Worm (Caenorhabditis elegans) whole organism, L3 larva: ENCODE data around the gene srp-7.

Source experiments
- R02D3.7 ChIP-seq: fragments of 150-350 bp; optimal IDR thresholded peaks from 2 replicates; lab custom pipeline; 2014; ENCODE audit warnings: missing biosample characterization, missing genetic modification characterization
- ZK546.5 ChIP-seq: sonication (generic microtip); optimal IDR thresholded peaks from 2 replicates; lab custom pipeline; 2017; ENCODE audit warnings: missing biosample characterization, missing genetic modification characterization
- aly-2 ChIP-seq: fragments of 150-350 bp; optimal IDR thresholded peaks from 2 replicates; lab custom pipeline; 2014; ENCODE audit warnings: missing biosample characterization, missing genetic modification characterization
- ama-1 ChIP-seq: fragments of 150-350 bp; optimal IDR thresholded peaks from 2 replicates; lab custom pipeline; 2018
- ceh-28 ChIP-seq: fragments of 150-350 bp; optimal IDR thresholded peaks from 2 replicates; lab custom pipeline; 2014; ENCODE audit warnings: missing biosample characterization, missing genetic modification reagents, missing genetic modification characterization
- ceh-9 ChIP-seq: sonication (generic microtip); optimal IDR thresholded peaks from 2 replicates; lab custom pipeline; 2018; ENCODE audit warnings: missing biosample characterization, missing genetic modification characterization
- daf-12 ChIP-seq: fragments of 150-350 bp; optimal IDR thresholded peaks from 2 replicates; lab custom pipeline; 2014; ENCODE audit warnings: missing biosample characterization, missing genetic modification reagents, missing genetic modification characterization
- egl-5 ChIP-seq: fragments of 150-350 bp; optimal IDR thresholded peaks from 2 replicates; lab custom pipeline; 2017; ENCODE audit warnings: missing biosample characterization, missing genetic modification reagents, missing genetic modification characterization, inconsistent platforms
- elt-1 ChIP-seq: fragments of 150-350 bp; optimal IDR thresholded peaks from 2 replicates; lab custom pipeline; 2014; ENCODE audit warnings: missing biosample characterization, missing genetic modification characterization
- elt-2 ChIP-seq: sonication (generic microtip); optimal IDR thresholded peaks from 2 replicates; lab custom pipeline; 2016; ENCODE audit warnings: missing genetic modification reagents, mild to moderate bottlenecking, missing genetic modification characterization, missing compliant biosample characterization
- elt-3 ChIP-seq, 3 experiments: fragments of 150-350 bp in 1 of 3; sonication (generic microtip) in 2 of 3; optimal IDR thresholded peaks; 2 replicates in 2 of 3; 4 replicates in 1 of 3; lab custom pipeline; 2014 to 2017; ENCODE audit warnings: missing biosample characterization in 3 of 3, missing genetic modification characterization in 3 of 3
- eor-1 ChIP-seq, 2 experiments: fragments of 150-350 bp; optimal IDR thresholded peaks; 2 replicates each; lab custom pipeline; 2014 to 2018; ENCODE audit warnings: missing biosample characterization in 2 of 2, missing genetic modification characterization in 2 of 2
- fkh-2 ChIP-seq: fragments of 150-350 bp; optimal IDR thresholded peaks from 2 replicates; lab custom pipeline; 2014; ENCODE audit warnings: missing biosample characterization, missing genetic modification reagents, missing genetic modification characterization
- lin-15B ChIP-seq: fragments of 150-350 bp; optimal IDR thresholded peaks from 2 replicates; lab custom pipeline; 2014; ENCODE audit warnings: missing biosample characterization, missing genetic modification characterization
- lin-39 ChIP-seq: fragments of 150-350 bp; optimal IDR thresholded peaks from 2 replicates; lab custom pipeline; 2018; ENCODE audit warnings: missing biosample characterization, missing genetic modification reagents, missing genetic modification characterization
- lsy-12 ChIP-seq: sonication (generic microtip); optimal IDR thresholded peaks from 2 replicates; lab custom pipeline; 2016; ENCODE audit warnings: mild to moderate bottlenecking, missing genetic modification characterization, missing compliant biosample characterization
- mdl-1 ChIP-seq: fragments of 150-350 bp; optimal IDR thresholded peaks from 2 replicates; lab custom pipeline; 2014; ENCODE audit warnings: missing biosample characterization, missing genetic modification characterization
- nfya-1 ChIP-seq: sonication (generic microtip); optimal IDR thresholded peaks from 2 replicates; lab custom pipeline; 2017; ENCODE audit warnings: missing genetic modification characterization, mild to moderate bottlenecking, missing compliant biosample characterization, antibody characterized with exemption, moderate library complexity; ENCODE audit not compliant: insufficient read depth
- nhr-11 ChIP-seq: fragments of 150-350 bp; optimal IDR thresholded peaks from 2 replicates; lab custom pipeline; 2014; ENCODE audit warnings: missing biosample characterization, missing genetic modification characterization
- nhr-23 ChIP-seq: fragments of 150-350 bp; optimal IDR thresholded peaks from 2 replicates; lab custom pipeline; 2014; ENCODE audit warnings: missing biosample characterization, missing genetic modification reagents, missing genetic modification characterization
- nhr-25 ChIP-seq: sonication (generic microtip); optimal IDR thresholded peaks from 2 replicates; lab custom pipeline; 2017; ENCODE audit warnings: missing biosample characterization, missing genetic modification characterization
- nhr-28 ChIP-seq: fragments of 150-350 bp; optimal IDR thresholded peaks from 2 replicates; lab custom pipeline; 2014; ENCODE audit warnings: missing biosample characterization, missing genetic modification characterization
- nhr-43 ChIP-seq: sonication (generic microtip); optimal IDR thresholded peaks from 2 replicates; lab custom pipeline; 2016; ENCODE audit warnings: mild to moderate bottlenecking, missing genetic modification characterization, missing compliant biosample characterization; ENCODE audit not compliant: poor library complexity, severe bottlenecking
- nhr-67 ChIP-seq: fragments of 150-350 bp; optimal IDR thresholded peaks from 2 replicates; lab custom pipeline; 2014; ENCODE audit warnings: missing biosample characterization, missing genetic modification characterization
- nhr-76 ChIP-seq: fragments of 150-350 bp; sonication (generic microtip); optimal IDR thresholded peaks from 5 replicates; lab custom pipeline; 2014; ENCODE audit warnings: missing biosample characterization, missing genetic modification characterization
- nhr-77 ChIP-seq: fragments of 150-350 bp; optimal IDR thresholded peaks from 2 replicates; lab custom pipeline; 2014; ENCODE audit warnings: missing biosample characterization, missing genetic modification characterization
- pha-4 ChIP-seq: fragments of 150-350 bp; optimal IDR thresholded peaks from 2 replicates; lab custom pipeline; 2014; ENCODE audit warnings: missing biosample characterization, missing genetic modification reagents, missing genetic modification characterization
- pqm-1 ChIP-seq: fragments of 150-350 bp; optimal IDR thresholded peaks from 2 replicates; lab custom pipeline; 2017; ENCODE audit warnings: missing biosample characterization, missing genetic modification characterization, inconsistent platforms
- sea-2 ChIP-seq: fragments of 150-350 bp; sonication (generic microtip); optimal IDR thresholded peaks from 4 replicates; lab custom pipeline; 2014; ENCODE audit warnings: missing biosample characterization, missing genetic modification reagents, missing genetic modification characterization
- skn-1 ChIP-seq: fragments of 150-350 bp; optimal IDR thresholded peaks from 2 replicates; lab custom pipeline; 2014; ENCODE audit warnings: missing biosample characterization, missing genetic modification characterization
- tbx-2 ChIP-seq: sonication (generic microtip); optimal IDR thresholded peaks from 2 replicates; lab custom pipeline; 2016; ENCODE audit warnings: mild to moderate bottlenecking, missing genetic modification characterization, missing compliant biosample characterization
- unc-62 ChIP-seq: fragments of 150-350 bp; sonication (generic microtip); optimal IDR thresholded peaks from 4 replicates; lab custom pipeline; 2014; ENCODE audit warnings: missing biosample characterization, missing genetic modification reagents, missing genetic modification characterization
- ztf-11 ChIP-seq: fragments of 150-350 bp; optimal IDR thresholded peaks from 2 replicates; lab custom pipeline; 2014; ENCODE audit warnings: missing biosample characterization, missing genetic modification characterization
- ztf-4 ChIP-seq: fragments of 150-350 bp; optimal IDR thresholded peaks from 2 replicates; lab custom pipeline; 2014; ENCODE audit warnings: missing biosample characterization, missing genetic modification characterization

Gene srp-7

DNA sequence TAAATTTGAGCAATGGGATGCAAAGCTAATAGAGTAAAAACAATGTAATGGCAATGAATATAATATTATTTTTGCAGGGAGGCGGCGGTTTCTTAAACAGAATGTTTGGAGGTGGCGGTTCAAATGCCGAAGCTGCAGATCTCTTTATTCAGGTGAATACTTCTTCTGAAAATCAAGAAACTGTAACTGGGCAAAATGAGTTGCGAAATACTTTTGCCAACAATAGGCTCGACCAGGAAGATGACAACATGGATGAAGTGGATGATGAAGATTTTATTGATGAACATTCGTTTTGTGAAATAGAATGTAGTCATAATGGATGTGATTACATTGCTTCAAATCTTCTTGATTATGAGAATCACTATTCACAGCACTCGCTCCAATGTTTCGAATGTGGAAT lies 48.1 kb upstream of the srp-7 start:
- TF ChIP-seq skn-1 (tag; lab: Kevin White, UChicago) = no peak
- TF ChIP-seq pqm-1 (tag; lab: Kevin White, UChicago) = no peak
- no peak for TF ChIP-seq pha-4
- TF ChIP-seq nhr-43 (tag; lab: Kevin White, UChicago) = no peak
- TF ChIP-seq elt-3 (tag; optimal IDR thresholded peaks at IDR 0.05; lab: Kevin White, UChicago) = no peak
- no peak for TF ChIP-seq nhr-25

DNA sequence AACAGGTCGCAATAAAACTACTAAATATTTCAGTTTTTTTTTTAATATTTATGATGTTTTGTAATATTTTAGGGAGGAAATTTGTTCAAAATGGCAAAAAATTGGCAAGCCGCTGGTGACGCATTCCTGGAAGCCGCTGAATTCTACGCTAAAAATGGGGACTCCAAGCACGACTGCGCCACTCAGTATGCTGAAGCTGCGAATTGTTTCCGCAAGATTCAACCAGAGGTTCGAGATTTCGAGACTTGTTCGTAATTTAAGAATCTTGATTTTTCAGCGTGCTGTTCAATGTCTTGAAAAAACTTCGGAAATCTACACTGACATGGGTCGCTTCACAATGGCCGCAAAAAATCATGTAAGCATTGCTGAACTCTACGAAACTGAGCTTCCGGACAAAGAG lies 47.3 kb upstream of the srp-7 start:
- TF ChIP-seq ama-1 (lab: Kevin White, UChicago) (peak; percentile 65), nhr-23 (tag; lab: Kevin White, UChicago) (no peak), sea-2 (no peak), R02D3.7 (tag; lab: Kevin White, UChicago) (no peak), tbx-2 (tag; lab: Kevin White, UChicago) (no peak), ceh-28 (tag; lab: Kevin White, UChicago) (no peak)

DNA sequence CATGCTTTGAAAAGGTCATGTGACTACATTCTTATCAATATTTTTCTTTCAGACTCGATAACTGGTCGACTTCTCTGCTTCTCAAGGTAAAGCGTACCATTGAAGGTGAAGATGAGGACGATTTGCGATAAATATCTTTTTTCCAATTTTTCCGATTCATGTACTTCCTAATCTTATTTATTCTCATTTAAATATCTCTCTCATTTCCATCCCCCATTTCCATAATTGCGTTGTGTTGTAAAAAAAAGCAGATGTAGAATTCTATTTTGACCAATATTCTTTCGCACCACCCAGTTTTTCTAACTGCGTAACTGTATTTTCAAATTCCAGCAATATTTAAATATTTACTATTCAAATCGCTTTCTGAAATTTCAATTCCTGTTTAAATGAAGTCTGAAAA lies 46.0 kb upstream of the srp-7 start, which contains the start of gene D1014.4:
D1014.4 (plus strand) TSS at position 301 of the 400 bp plus-strand sequence.
- no peak for TF ChIP-seq nfya-1 (tag; lab: Kevin White, UChicago)
- TF ChIP-seq elt-2 (tag; lab: Kevin White, UChicago) = peak; percentile 34
- no peak for TF ChIP-seq ztf-4

DNA sequence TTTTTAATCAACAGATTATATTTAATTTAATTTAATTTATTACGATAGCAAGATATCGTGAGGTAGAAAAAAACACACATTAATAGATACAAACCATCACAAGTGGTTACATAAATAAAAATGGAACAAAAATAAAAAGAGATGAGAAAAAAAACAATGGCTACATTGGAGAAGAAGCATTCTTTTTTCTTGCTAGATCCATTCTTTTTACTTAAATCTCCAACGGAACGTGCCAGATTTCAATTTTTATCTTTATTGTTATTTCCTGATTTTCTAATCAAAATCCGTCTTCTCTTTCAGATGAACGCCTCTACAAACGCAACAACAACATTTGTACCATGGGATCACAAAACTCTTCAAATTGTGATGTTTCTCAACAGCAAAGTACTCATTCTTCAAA lies 35.3 kb upstream of the srp-7 start, which contains the start of gene D1014.2:
D1014.2 (plus strand) TSS at position 301 of the 400 bp plus-strand sequence.
- TF ChIP-seq skn-1 (tag; lab: Kevin White, UChicago) (no peak), elt-1 (tag; lab: Kevin White, UChicago) (no peak), nhr-28 (tag; lab: Kevin White, UChicago) (no peak), ztf-11 (tag; lab: Kevin White, UChicago) (no peak), tbx-2 (tag; lab: Kevin White, UChicago) (no peak), nhr-11 (no peak), daf-12 (tag; lab: Kevin White, UChicago) (no peak), lsy-12 (tag; lab: Kevin White, UChicago) (no peak), lin-15B (tag; lab: Kevin White, UChicago) (no peak), unc-62 (GFP tag; lab: Kevin White, UChicago) (no peak), nhr-77 (tag; lab: Kevin White, UChicago) (no peak), nhr-67 (tag; lab: Kevin White, UChicago) (no peak), elt-3 (tag; optimal IDR thresholded peaks at IDR 0.05; lab: Kevin White, UChicago) (no peak), lin-39 (tag; lab: Kevin White, UChicago) (no peak), aly-2 (tag; lab: Kevin White, UChicago) (no peak), eor-1 (tag; optimal IDR thresholded peaks at IDR 0.05; lab: Kevin White, UChicago) (no peak), ama-1 (lab: Kevin White, UChicago) (no peak), pqm-1 (tag; lab: Kevin White, UChicago) (no peak)

DNA sequence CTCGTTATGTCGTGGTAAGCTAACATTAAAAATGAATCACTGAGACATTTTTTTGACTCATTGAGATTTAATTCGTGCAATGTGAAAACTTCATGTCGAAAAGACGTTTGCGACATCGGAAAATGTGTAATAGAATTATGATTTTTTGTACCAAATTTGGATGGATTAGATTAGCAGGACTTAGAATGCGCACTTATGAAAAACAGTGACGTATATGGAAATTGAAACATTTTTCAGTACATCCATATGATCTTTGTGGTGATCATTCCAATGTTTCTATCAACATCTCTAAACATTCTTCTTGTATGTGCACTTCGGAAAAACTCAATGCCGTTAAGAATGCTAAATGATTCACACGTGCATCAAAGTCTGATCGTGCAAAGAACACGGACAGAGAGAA lies 34.4 kb upstream of the srp-7 start:
- no peak for TF ChIP-seq pqm-1 (tag; lab: Kevin White, UChicago)
- TF ChIP-seq, all 47 proteins: peak for 0

DNA sequence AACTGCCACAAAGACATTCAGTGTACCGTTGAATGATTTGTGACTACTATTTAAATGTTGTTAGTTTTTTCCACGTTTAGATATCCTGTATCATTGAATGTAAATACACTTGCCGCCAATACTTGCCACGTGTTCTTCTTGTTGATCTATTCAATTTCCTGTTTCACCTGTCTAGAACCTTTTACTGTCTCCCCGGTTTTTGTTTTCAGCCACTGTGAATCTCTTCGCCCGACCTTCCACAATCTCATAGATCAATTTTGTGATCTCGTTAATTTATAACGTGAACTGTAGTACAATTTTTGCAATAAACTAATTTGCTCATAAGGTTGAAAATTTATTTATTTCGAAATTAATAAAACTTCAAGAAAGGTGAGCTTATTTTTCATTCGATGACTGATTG lies 33.6 kb upstream of the srp-7 start, which contains the start of gene D1014.13:
D1014.13 (plus strand) TSS at position 301 of the 400 bp plus-strand sequence.
- TF ChIP-seq mdl-1 (tag; lab: Kevin White, UChicago) = no peak
- no peak for TF ChIP-seq ceh-9 (tag; lab: Kevin White, UChicago)
- TF ChIP-seq R02D3.7 (tag; lab: Kevin White, UChicago) = no peak
- no peak for TF ChIP-seq eor-1 (tag; optimal IDR thresholded peaks at IDR 0.05; lab: Kevin White, UChicago)
- TF ChIP-seq egl-5 (tag; lab: Kevin White, UChicago) = no peak
- no peak for TF ChIP-seq ZK546.5 (tag; lab: Kevin White, UChicago)
- no peak for TF ChIP-seq nhr-23 (tag; lab: Kevin White, UChicago)
- TF ChIP-seq nhr-28 (tag; lab: Kevin White, UChicago) = no peak
- TF ChIP-seq nhr-77 (tag; lab: Kevin White, UChicago) = no peak
- no peak for TF ChIP-seq nfya-1 (tag; lab: Kevin White, UChicago)
- TF ChIP-seq nhr-11 = no peak
- TF ChIP-seq elt-2 (tag; lab: Kevin White, UChicago) = no peak
- TF ChIP-seq elt-1 (tag; lab: Kevin White, UChicago) = no peak
- TF ChIP-seq fkh-2 (tag; lab: Kevin White, UChicago) = no peak
- no peak for TF ChIP-seq lin-15B (tag; lab: Kevin White, UChicago)
- TF ChIP-seq nhr-76 (tag; lab: Kevin White, UChicago) = no peak
- no peak for TF ChIP-seq unc-62 (GFP tag; lab: Kevin White, UChicago)
- TF ChIP-seq ztf-4 = no peak
